Fruit fly (Drosophila melanogaster) whole organism, embryonic: Measurements from ENCODE around the gene CG13024.

Experiments used
- Ada2b ChIP-seq: fragments of 200-800 bp; sonication (Bioruptor generic); IDR thresholded peaks from 2 replicates; pipeline ENCODE4 v1.3.6; 2022; ENCODE audit warnings: missing biosample characterization, missing genetic modification characterization
- Asciz ChIP-seq: fragments of 200-800 bp; sonication (Bioruptor generic); optimal IDR thresholded peaks from 2 replicates; lab custom pipeline; 2017; ENCODE audit warnings: missing biosample characterization, mild to moderate bottlenecking, missing genetic modification characterization, missing genetic modification reagents
- CG10462 ChIP-seq: fragments of 200-800 bp; sonication (Bioruptor generic); optimal IDR thresholded peaks from 2 replicates; lab custom pipeline; 2016; ENCODE audit warnings: missing biosample characterization, missing genetic modification characterization
- CG11695 ChIP-seq: fragments of 200-800 bp; sonication (Bioruptor generic); IDR thresholded peaks from 3 replicates; pipeline ENCODE4 v1.3.6; 2022; ENCODE audit warnings: missing biosample characterization, missing genetic modification characterization
- CG12071 ChIP-seq: fragments of 200-800 bp; sonication (Bioruptor generic); optimal IDR thresholded peaks from 3 replicates; lab custom pipeline; 2018; ENCODE audit warnings: missing biosample characterization, mild to moderate bottlenecking, missing genetic modification characterization
- CG12155 ChIP-seq: fragments of 200-800 bp; sonication (Bioruptor generic); optimal IDR thresholded peaks from 3 replicates; lab custom pipeline; 2016; ENCODE audit warnings: missing biosample characterization, missing genetic modification characterization
- CG12391 ChIP-seq: fragments of 200-800 bp; sonication (Bioruptor generic); optimal IDR thresholded peaks from 3 replicates; lab custom pipeline; 2018; ENCODE audit warnings: missing biosample characterization, mild to moderate bottlenecking, missing genetic modification characterization, moderate library complexity
- CG13624 ChIP-seq: fragments of 200-800 bp; sonication (Bioruptor generic); optimal IDR thresholded peaks from 2 replicates; lab custom pipeline; 2016; ENCODE audit warnings: missing biosample characterization, missing genetic modification characterization
- CG14710 ChIP-seq: fragments of 200-800 bp; sonication (Bioruptor generic); optimal IDR thresholded peaks from 3 replicates; lab custom pipeline; 2019; ENCODE audit warnings: missing biosample characterization, mild to moderate bottlenecking, missing genetic modification characterization, moderate library complexity
- CG15269 ChIP-seq: fragments of 200-800 bp; sonication (Bioruptor generic); optimal IDR thresholded peaks from 2 replicates; lab custom pipeline; 2018; ENCODE audit warnings: missing biosample characterization, mild to moderate bottlenecking, missing genetic modification characterization, moderate library complexity
- CG15514 ChIP-seq: fragments of 200-800 bp; sonication (Bioruptor generic); optimal IDR thresholded peaks from 3 replicates; lab custom pipeline; 2017; ENCODE audit warnings: missing biosample characterization, missing genetic modification characterization, mild to moderate bottlenecking, moderate library complexity, missing genetic modification reagents
- CG16779 ChIP-seq: fragments of 200-800 bp; sonication (Bioruptor generic); IDR thresholded peaks from 2 replicates; pipeline ENCODE4 v1.3.6; 2022; ENCODE audit warnings: missing biosample characterization, missing genetic modification characterization
- CG17361 ChIP-seq: fragments of 200-800 bp; sonication (Bioruptor generic); IDR thresholded peaks from 3 replicates; pipeline ENCODE4 v1.3.6; 2022; ENCODE audit warnings: missing biosample characterization, missing genetic modification characterization
- CG3281 ChIP-seq: fragments of 200-800 bp; sonication (Bioruptor generic); optimal IDR thresholded peaks from 3 replicates; lab custom pipeline; 2017; ENCODE audit warnings: missing biosample characterization, mild to moderate bottlenecking, missing genetic modification characterization
- CG42726 ChIP-seq: fragments of 200-800 bp; sonication (Bioruptor generic); IDR thresholded peaks from 2 replicates; pipeline ENCODE4 v1.3.6; 2022; ENCODE audit warnings: missing biosample characterization, missing genetic modification characterization; ENCODE audit not compliant: partially characterized antibody
- CG6765 ChIP-seq: fragments of 200-800 bp; sonication (Bioruptor generic); optimal IDR thresholded peaks from 3 replicates; lab custom pipeline; 2017; ENCODE audit warnings: missing biosample characterization, mild to moderate bottlenecking, missing genetic modification characterization
- CG7839 ChIP-seq: fragments of 200-800 bp; sonication (Bioruptor generic); optimal IDR thresholded peaks from 3 replicates; lab custom pipeline; 2018; ENCODE audit warnings: missing biosample characterization, mild to moderate bottlenecking, missing genetic modification characterization, moderate library complexity
- CG8765 ChIP-seq: fragments of 200-800 bp; sonication (Bioruptor generic); IDR thresholded peaks from 2 replicates; pipeline ENCODE4 v1.3.6; 2022; ENCODE audit warnings: missing biosample characterization, missing genetic modification characterization
- CG9215 ChIP-seq: fragments of 200-800 bp; sonication (Bioruptor generic); IDR thresholded peaks from 2 replicates; pipeline ENCODE4 v1.3.6; 2022; ENCODE audit warnings: missing biosample characterization, missing genetic modification characterization
- Dek ChIP-seq: fragments of 200-800 bp; sonication (Bioruptor generic); optimal IDR thresholded peaks from 3 replicates; lab custom pipeline; 2019; ENCODE audit warnings: missing biosample characterization, mild to moderate bottlenecking, missing genetic modification characterization, moderate library complexity
- E2f1 ChIP-seq: fragments of 200-800 bp; sonication (Bioruptor generic); IDR thresholded peaks from 2 replicates; pipeline ENCODE4 v1.3.6; 2022; ENCODE audit warnings: missing biosample characterization, missing genetic modification characterization
- E2f2 ChIP-seq: fragments of 200-800 bp; sonication (Bioruptor generic); IDR thresholded peaks from 2 replicates; pipeline ENCODE4 v1.3.6; 2022; ENCODE audit warnings: missing biosample characterization, missing genetic modification characterization
- Ets65A ChIP-seq: fragments of 200-800 bp; sonication (Bioruptor generic); peaks from one replicate; lab custom pipeline; 2016; ENCODE audit warnings: missing biosample characterization, missing genetic modification characterization
- H15 ChIP-seq: fragments of 200-800 bp; sonication (Bioruptor generic); IDR thresholded peaks from 3 replicates; pipeline ENCODE4 v1.3.6; 2022; ENCODE audit warnings: missing biosample characterization, missing genetic modification characterization
- HLH3B ChIP-seq: fragments of 200-800 bp; sonication (Bioruptor generic); IDR thresholded peaks from 2 replicates; pipeline ENCODE4 v1.3.6; 2022; ENCODE audit warnings: missing biosample characterization, missing genetic modification characterization
- Hsf ChIP-seq: fragments of 200-800 bp; sonication (Bioruptor generic); optimal IDR thresholded peaks from 3 replicates; lab custom pipeline; 2016; ENCODE audit warnings: missing biosample characterization, missing genetic modification characterization
- Lim3 ChIP-seq: fragments of 200-800 bp; sonication (Bioruptor generic); IDR thresholded peaks from 2 replicates; pipeline ENCODE4 v1.3.6; 2022; ENCODE audit warnings: missing biosample characterization, missing genetic modification characterization
- Nf-YB ChIP-seq: fragments of 200-800 bp; sonication (Bioruptor generic); optimal IDR thresholded peaks from 3 replicates; lab custom pipeline; 2019; ENCODE audit warnings: missing biosample characterization, mild to moderate bottlenecking, missing genetic modification characterization, moderate library complexity
- NfI ChIP-seq: fragments of 200-800 bp; sonication (Bioruptor generic); optimal IDR thresholded peaks from 3 replicates; lab custom pipeline; 2018; ENCODE audit warnings: missing biosample characterization, mild to moderate bottlenecking, missing genetic modification characterization, moderate library complexity
- Oaz ChIP-seq: fragments of 200-800 bp; sonication (Bioruptor generic); IDR thresholded peaks from 2 replicates; pipeline ENCODE4 v1.3.6; 2022; ENCODE audit warnings: missing biosample characterization, missing genetic modification characterization
- PHDP ChIP-seq: fragments of 200-800 bp; sonication (Bioruptor generic); optimal IDR thresholded peaks from 3 replicates; lab custom pipeline; 2018; ENCODE audit warnings: missing biosample characterization, mild to moderate bottlenecking, missing genetic modification characterization, moderate library complexity
- Rfx ChIP-seq: fragments of 200-800 bp; sonication (Bioruptor generic); IDR thresholded peaks from 2 replicates; pipeline ENCODE4 v1.3.6; 2022; ENCODE audit warnings: missing biosample characterization, missing genetic modification characterization
- Vsx1 ChIP-seq: fragments of 200-800 bp; sonication (Bioruptor generic); optimal IDR thresholded peaks from 2 replicates; lab custom pipeline; 2017; ENCODE audit warnings: missing biosample characterization, mild to moderate bottlenecking, missing genetic modification characterization, missing genetic modification reagents
- ac ChIP-seq: fragments of 200-800 bp; sonication (Bioruptor generic); optimal IDR thresholded peaks from 3 replicates; lab custom pipeline; 2017; ENCODE audit warnings: missing biosample characterization, mild to moderate bottlenecking, missing genetic modification characterization
- bbx ChIP-seq: fragments of 200-800 bp; sonication (Bioruptor generic); IDR thresholded peaks from 2 replicates; pipeline ENCODE4 v1.3.6; 2022; ENCODE audit warnings: missing biosample characterization, missing genetic modification characterization; ENCODE audit not compliant: partially characterized antibody
- chif ChIP-seq, 2 experiments: fragments of 200-800 bp; sonication (Bioruptor generic); optimal IDR thresholded peaks; 3 replicates each; lab custom pipeline; 2016; ENCODE audit warnings: missing biosample characterization in 2 of 2, missing genetic modification characterization in 2 of 2
- da ChIP-seq: fragments of 200-800 bp; sonication (Bioruptor generic); optimal IDR thresholded peaks from 2 replicates; lab custom pipeline; 2016; ENCODE audit warnings: missing biosample characterization, missing genetic modification characterization
- ems ChIP-seq: fragments of 200-800 bp; sonication (Bioruptor generic); optimal IDR thresholded peaks from 3 replicates; lab custom pipeline; 2016; ENCODE audit warnings: missing biosample characterization, missing genetic modification characterization
- esg ChIP-seq: fragments of 200-800 bp; sonication (Bioruptor generic); conservative IDR thresholded peaks from 2 replicates; pipeline ENCODE4 v1.3.6; 2022; ENCODE audit warnings: missing biosample characterization, missing genetic modification characterization
- grau ChIP-seq: fragments of 200-800 bp; optimal IDR thresholded peaks from 3 replicates; lab custom pipeline; 2019; ENCODE audit warnings: missing biosample characterization, mild to moderate bottlenecking, missing genetic modification characterization, moderate library complexity
- ham ChIP-seq: fragments of 200-800 bp; sonication (Bioruptor generic); IDR thresholded peaks from 2 replicates; pipeline ENCODE4 v1.3.6; 2022; ENCODE audit warnings: missing biosample characterization, missing genetic modification characterization
- her ChIP-seq: fragments of 200-800 bp; sonication (Bioruptor generic); optimal IDR thresholded peaks from 2 replicates; lab custom pipeline; 2016; ENCODE audit warnings: missing biosample characterization, missing genetic modification characterization
- lilli ChIP-seq: fragments of 200-800 bp; sonication (Bioruptor generic); optimal IDR thresholded peaks from 3 replicates; lab custom pipeline; 2016; ENCODE audit warnings: missing biosample characterization, missing genetic modification characterization
- pan ChIP-seq, 4 experiments: fragments of >200 bp in 3 of 4; fragments of 200-800 bp in 1 of 4; sonication (Bioruptor generic) in 1 of 4; optimal IDR thresholded peaks in 3 of 4; IDR thresholded peaks in 1 of 4; 2 replicates each; pipeline versions ENCODE4 v1.3.6 to Lab custom; 2017 to 2022; ENCODE audit warnings: missing biosample characterization in 2 of 4, missing genetic modification characterization in 2 of 4, mixed read lengths in 1 of 4
- pb ChIP-seq: fragments of 200-800 bp; sonication (Bioruptor generic); optimal IDR thresholded peaks from 3 replicates; lab custom pipeline; 2016; ENCODE audit warnings: missing biosample characterization, missing genetic modification characterization
- pzg ChIP-seq: fragments of 200-800 bp; sonication (Bioruptor generic); optimal IDR thresholded peaks from 3 replicates; lab custom pipeline; 2018; ENCODE audit warnings: missing biosample characterization, mild to moderate bottlenecking, missing genetic modification characterization, moderate library complexity
- sens ChIP-seq: fragments of 200-800 bp; sonication (Bioruptor generic); peaks from one replicate; lab custom pipeline; 2016; ENCODE audit warnings: missing biosample characterization, missing genetic modification characterization
- so ChIP-seq: fragments of 200-800 bp; sonication (Bioruptor generic); IDR thresholded peaks from 3 replicates; pipeline ENCODE4 v1.3.6; 2022; ENCODE audit warnings: missing biosample characterization, missing genetic modification characterization
- stc ChIP-seq: fragments of 200-800 bp; sonication (Bioruptor generic); IDR thresholded peaks from 2 replicates; pipeline ENCODE4 v1.3.6; 2022; ENCODE audit warnings: missing biosample characterization, missing genetic modification characterization
- sug ChIP-seq: fragments of 200-800 bp; optimal IDR thresholded peaks from 2 replicates; lab custom pipeline; 2019; ENCODE audit warnings: missing biosample characterization, mild to moderate bottlenecking, missing genetic modification characterization, moderate library complexity
- wor ChIP-seq: fragments of 200-800 bp; sonication (Bioruptor generic); IDR thresholded peaks from 2 replicates; pipeline ENCODE4 v1.3.6; 2022; ENCODE audit warnings: missing biosample characterization, missing genetic modification characterization

The CG13024 gene

dm6 chr3L:16840540-16840939, 11.7 kb upstream of the CG13024 start (continued):
- TF ChIP-seq stc (GFP tag; lab: Robert Waterston, UW) (no peak), CG6765 (GFP tag; lab: Kevin White, UChicago) (peak; percentile 15), pb (no peak), Dek (tag; lab: Kevin White, UChicago) (peak; percentile 13), Lim3 (no peak), CG14710 (tag; lab: Kevin White, UChicago) (no peak), Nf-YB (GFP tag; lab: Kevin White, UChicago) (peak; percentile 9), CG11695 (GFP tag; lab: Robert Waterston, UW) (peak; percentile 69), CG17361 (GFP tag; lab: Robert Waterston, UW) (peak; percentile 53; the same call in 1 of the 3 replicates), CG12391 (tag; lab: Kevin White, UChicago) (no peak), Asciz (GFP tag; lab: Kevin White, UChicago) (no peak), HLH3B (0 out of 2 replicates have a peak, but pooled peaks have one; percentile 9), bbx (GFP tag; lab: Robert Waterston, UW) (no peak), CG9215 (GFP tag; lab: Robert Waterston, UW) (no peak), CG15269 (tag; lab: Kevin White, UChicago) (peak; percentile 77), esg (GFP tag; lab: Robert Waterston, UW) (peak; percentile 57), Vsx1 (GFP tag; lab: Kevin White, UChicago) (peak; percentile 78), sens (GFP tag; lab: Kevin White, UChicago) (peak; percentile 62), CG15514 (GFP tag; lab: Kevin White, UChicago) (peak; percentile 16), CG10462 (GFP tag; lab: Kevin White, UChicago) (no peak), Ada2b (GFP tag; lab: Robert Waterston, UW) (0 out of 2 replicates have a peak, but pooled peaks have one; percentile 11), CG42726 (GFP tag; lab: Robert Waterston, UW) (no peak), pan (optimal IDR thresholded peaks at IDR 0.05; lab: Kevin White, UChicago) (no peak), pan (GFP tag; optimal IDR thresholded peaks at IDR 0.05 in 1 of 2, IDR thresholded peaks at IDR 0.05 in 1 of 2) (no peak), Oaz (peak; percentile 29; the same call in 1 of the 2 replicates), CG13624 (no peak), so (GFP tag; lab: Robert Waterston, UW) (0 out of 3 replicates have a peak, but pooled peaks have one; percentile 19), ac (GFP tag; lab: Kevin White, UChicago) (no peak), Ets65A (GFP tag; lab: Kevin White, UChicago) (peak; percentile 88), PHDP (tag; lab: Kevin White, UChicago) (peak; percentile 16), Hsf (GFP tag; lab: Kevin White, UChicago) (peak; percentile 6), ham (GFP tag; lab: Robert Waterston, UW) (no peak), her (GFP tag; lab: Kevin White, UChicago) (no peak), lilli (GFP tag; lab: Kevin White, UChicago) (peak; percentile 8), Rfx (GFP tag; lab: Robert Waterston, UW) (peak; percentile 34; the same call in 1 of the 2 replicates), CG8765 (GFP tag; lab: Robert Waterston, UW) (no peak), grau (tag; lab: Kevin White, UChicago) (peak; percentile 47), sug (tag; lab: Kevin White, UChicago) (peak; percentile 17), H15 (GFP tag; lab: Robert Waterston, UW) (peak; percentile 42; the same call in 1 of the 3 replicates), pzg (GFP tag; lab: Kevin White, UChicago) (no peak), CG12155 (GFP tag; lab: Kevin White, UChicago) (no peak), CG7839 (tag; lab: Kevin White, UChicago) (peak; percentile 69), CG12071 (GFP tag; lab: Kevin White, UChicago) (no peak), wor (GFP tag; lab: Robert Waterston, UW) (no peak), chif (GFP tag; optimal IDR thresholded peaks at IDR 0.05; lab: Kevin White, UChicago) (peak in 1 of 2 experiments; percentile 8), CG3281 (GFP tag; lab: Kevin White, UChicago) (peak; percentile 16), ems (peak; percentile 20), E2f1 (GFP tag; lab: Robert Waterston, UW) (peak; percentile 54), da (GFP tag; lab: Kevin White, UChicago) (no peak), CG16779 (GFP tag; lab: Robert Waterston, UW) (no peak; the same call in 1 of the 2 replicates), NfI (peak; percentile 32), E2f2 (GFP tag; lab: Robert Waterston, UW) (peak; percentile 26; the same call in 1 of the 2 replicates)
